Worm (Caenorhabditis elegans) whole organism, L4 larva: ENCODE results near the gene dpy-13.

ENCODE experiments used
- F44E2.7 ChIP-seq: fragments of 200-800 bp; sonication (Bioruptor generic); IDR thresholded peaks from 2 replicates; pipeline ENCODE4 v2.1.2; 2022; ENCODE audit warnings: missing genetic modification characterization, missing compliant biosample characterization
- aly-2 ChIP-seq: sonication (generic microtip); optimal IDR thresholded peaks from 2 replicates; lab custom pipeline; 2018; ENCODE audit warnings: missing biosample characterization, missing genetic modification characterization
- ama-1 ChIP-seq: fragments of 150-350 bp; optimal IDR thresholded peaks from 2 replicates; lab custom pipeline; 2014; ENCODE audit warnings: inconsistent platforms, mixed read lengths
- ceh-44 ChIP-seq: fragments of 200-800 bp; sonication (Bioruptor generic); IDR thresholded peaks from 2 replicates; pipeline ENCODE4 v1.3.6; 2022; ENCODE audit warnings: missing genetic modification reagents, missing genetic modification characterization, missing compliant biosample characterization
- ceh-82 ChIP-seq: sonication (generic microtip); optimal IDR thresholded peaks from 2 replicates; lab custom pipeline; 2017; ENCODE audit warnings: missing biosample characterization, missing genetic modification characterization
- egl-43 ChIP-seq: fragments of 200-800 bp; sonication (Bioruptor generic); IDR thresholded peaks from 2 replicates; pipeline ENCODE4 v1.3.6; 2022; ENCODE audit warnings: missing genetic modification reagents, missing genetic modification characterization, missing compliant biosample characterization
- fkh-10 ChIP-seq: fragments of 150-350 bp; optimal IDR thresholded peaks from 2 replicates; lab custom pipeline; 2014; ENCODE audit warnings: missing biosample characterization, missing genetic modification reagents, missing genetic modification characterization
- nhr-11 ChIP-seq: fragments of 150-350 bp; optimal IDR thresholded peaks from 2 replicates; lab custom pipeline; 2014; ENCODE audit warnings: missing biosample characterization, missing genetic modification characterization
- pha-4 ChIP-seq, 2 experiments: fragments of 150-350 bp in 1 of 2; fragments of 200-800 bp in 1 of 2; sonication (Bioruptor generic) in 1 of 2; IDR thresholded peaks in 1 of 2; optimal IDR thresholded peaks in 1 of 2; 2 replicates each; pipeline versions ENCODE4 v1.3.6 to Lab custom; 2014 to 2022; ENCODE audit warnings: missing genetic modification characterization in 2 of 2, missing genetic modification reagents in 2 of 2, missing biosample characterization in 1 of 2, missing compliant biosample characterization in 1 of 2
- snpc-4 ChIP-seq: fragments of 150-350 bp; optimal IDR thresholded peaks from 2 replicates; lab custom pipeline; 2014; ENCODE audit warnings: missing biosample characterization, missing genetic modification characterization
- unc-62 ChIP-seq, 3 experiments: fragments of 150-350 bp in 1 of 3; sonication (generic microtip); optimal IDR thresholded peaks in 2 of 3; peaks in 1 of 3; 1 replicate in 1 of 3; 2 replicates in 2 of 3; lab custom pipeline; 2014 to 2017; ENCODE audit warnings: missing biosample characterization in 3 of 3, missing genetic modification characterization in 3 of 3, missing genetic modification reagents in 3 of 3, missing genotype in 1 of 3

ce11 chrIV:4265951-4266350 is 30.5 kb downstream of the dpy-13 start:
- TF ChIP-seq ceh-82 (tag; lab: Kevin White, UChicago) (no peak), ama-1 (lab: Kevin White, UChicago) (no peak), snpc-4 (tag; lab: Kevin White, UChicago) (no peak), unc-62 (GFP tag; optimal IDR thresholded peaks at IDR 0.05 in 1 of 2; lab: Kevin White, UChicago) (no peak), unc-62 (tag; optimal IDR thresholded peaks at IDR 0.05; lab: Kevin White, UChicago) (no peak), fkh-10 (GFP tag; lab: Kevin White, UChicago) (no peak), F44E2.7 (GFP tag; lab: Robert Waterston, UW) (no peak), egl-43 (GFP tag; lab: Robert Waterston, UW) (no peak), aly-2 (no peak), pha-4 (GFP tag; IDR thresholded peaks at IDR 0.05; lab: Robert Waterston, UW) (no peak), pha-4 (tag; optimal IDR thresholded peaks at IDR 0.05; lab: Kevin White, UChicago) (no peak), nhr-11 (tag; lab: Kevin White, UChicago) (no peak), ceh-44 (no peak)
